Worm (Caenorhabditis elegans) whole organism, midembryonic: ENCODE measurements around the gene K02A2.1.

Experiments
- flt-1 ChIP-seq: fragments of 200-800 bp; sonication (Bioruptor generic); IDR thresholded peaks from 2 replicates; pipeline ENCODE4 v1.3.6; 2022; ENCODE audit warnings: missing genetic modification characterization, missing compliant biosample characterization
- klf-2 ChIP-seq: fragments of 200-800 bp; sonication (Bioruptor generic); conservative IDR thresholded peaks from 2 replicates; pipeline ENCODE4 v1.3.6; 2022; ENCODE audit warnings: missing genetic modification reagents, missing genetic modification characterization, missing compliant biosample characterization
- ref-1 ChIP-seq: fragments of 200-800 bp; sonication (Bioruptor generic); conservative IDR thresholded peaks from 2 replicates; pipeline ENCODE4 v1.3.6; 2022; ENCODE audit warnings: missing genetic modification reagents, missing genetic modification characterization, missing compliant biosample characterization
- ztf-29 ChIP-seq: fragments of 200-800 bp; sonication (Bioruptor generic); IDR thresholded peaks from 2 replicates; pipeline ENCODE4 v1.3.6; 2022; ENCODE audit warnings: missing genetic modification reagents, missing genetic modification characterization, missing compliant biosample characterization

ce11 chrII:7459205-7459604 is 24.1 kb downstream of the K02A2.1 start, which contains the start of gene D1022.2:
- TF ChIP-seq ref-1 (GFP tag; lab: Robert Waterston, UW) = no peak
- TF ChIP-seq ztf-29 = no peak
- no peak for TF ChIP-seq flt-1 (GFP tag; lab: Robert Waterston, UW)
- TF ChIP-seq klf-2 (GFP tag; lab: Robert Waterston, UW) = no peak
